Fruit fly (Drosophila melanogaster) whole organism, embryonic: Measurements from ENCODE around the gene hob.
A peak's percentile ranks its signal among the peaks of the same experiment; 100 is the strongest.

ENCODE experiments used
- Asciz ChIP-seq: fragments of 200-800 bp; sonication (Bioruptor generic); optimal IDR thresholded peaks from 2 replicates; lab custom pipeline; 2017; ENCODE audit warnings: missing biosample characterization, mild to moderate bottlenecking, missing genetic modification characterization, missing genetic modification reagents
- B-H2 ChIP-seq: fragments of 200-800 bp; sonication (Bioruptor generic); optimal IDR thresholded peaks from 2 replicates; lab custom pipeline; 2018; ENCODE audit warnings: missing biosample characterization, mild to moderate bottlenecking, missing genetic modification characterization
- BtbVII ChIP-seq: fragments of 200-800 bp; sonication (Bioruptor generic); optimal IDR thresholded peaks from 3 replicates; lab custom pipeline; 2017; ENCODE audit warnings: missing biosample characterization, mild to moderate bottlenecking, missing genetic modification characterization
- CG1024 ChIP-seq: fragments of 200-800 bp; sonication (Bioruptor generic); IDR thresholded peaks from 2 replicates; pipeline ENCODE4 v1.3.6; 2022; ENCODE audit warnings: missing biosample characterization, missing genetic modification characterization
- CG11247 ChIP-seq: fragments of 200-800 bp; sonication (Bioruptor generic); IDR thresholded peaks from 2 replicates; pipeline ENCODE4 v1.3.6; 2022; ENCODE audit warnings: missing biosample characterization, missing genetic modification characterization
- CG12236 ChIP-seq: fragments of 200-800 bp; sonication (Bioruptor generic); optimal IDR thresholded peaks from 2 replicates; lab custom pipeline; 2016; ENCODE audit warnings: missing biosample characterization, missing genetic modification characterization
- CG12391 ChIP-seq: fragments of 200-800 bp; sonication (Bioruptor generic); optimal IDR thresholded peaks from 3 replicates; lab custom pipeline; 2018; ENCODE audit warnings: missing biosample characterization, mild to moderate bottlenecking, missing genetic modification characterization, moderate library complexity
- CG17385 ChIP-seq: fragments of 200-800 bp; sonication (Bioruptor generic); optimal IDR thresholded peaks from 3 replicates; lab custom pipeline; 2018; ENCODE audit warnings: missing biosample characterization, mild to moderate bottlenecking, missing genetic modification characterization
- CG18599 ChIP-seq: fragments of 200-800 bp; sonication (Bioruptor generic); optimal IDR thresholded peaks from 3 replicates; lab custom pipeline; 2017; ENCODE audit warnings: missing biosample characterization, missing genetic modification characterization, mild to moderate bottlenecking, moderate library complexity, missing genetic modification reagents
- CG18619 ChIP-seq: fragments of 200-800 bp; sonication (Bioruptor generic); optimal IDR thresholded peaks from 3 replicates; lab custom pipeline; 2017; ENCODE audit warnings: missing biosample characterization, mild to moderate bottlenecking, missing genetic modification characterization
- CG30020 ChIP-seq: fragments of 200-800 bp; optimal IDR thresholded peaks from 2 replicates; lab custom pipeline; 2019; ENCODE audit warnings: missing biosample characterization, mild to moderate bottlenecking, missing genetic modification characterization, moderate library complexity
- CG3847 ChIP-seq: fragments of 200-800 bp; sonication (Bioruptor generic); IDR thresholded peaks from 2 replicates; pipeline ENCODE4 v1.3.6; 2022; ENCODE audit warnings: missing biosample characterization, missing genetic modification characterization
- CG5180 ChIP-seq: fragments of 200-800 bp; sonication (Bioruptor generic); optimal IDR thresholded peaks from 3 replicates; lab custom pipeline; 2017; ENCODE audit warnings: missing biosample characterization, missing genetic modification characterization, mild to moderate bottlenecking, moderate library complexity, missing genetic modification reagents
- CG6254 ChIP-seq: fragments of 200-800 bp; sonication (Bioruptor generic); optimal IDR thresholded peaks from 3 replicates; lab custom pipeline; 2017; ENCODE audit warnings: mild to moderate bottlenecking, missing biosample characterization, missing genetic modification reagents, missing genetic modification characterization
- CG6813 ChIP-seq: fragments of 200-800 bp; sonication (Bioruptor generic); optimal IDR thresholded peaks from 2 replicates; lab custom pipeline; 2017; ENCODE audit warnings: missing biosample characterization, missing genetic modification characterization, mild to moderate bottlenecking, moderate library complexity, missing genetic modification reagents
- CG8281 ChIP-seq: fragments of 200-800 bp; sonication (Bioruptor generic); optimal IDR thresholded peaks from 2 replicates; lab custom pipeline; 2018; ENCODE audit warnings: missing biosample characterization, mild to moderate bottlenecking, missing genetic modification characterization, moderate library complexity
- CG8290 ChIP-seq, 3 experiments: fragments of 200-800 bp; sonication (Bioruptor generic); optimal IDR thresholded peaks; 2 replicates each; lab custom pipeline; 2016 to 2019; ENCODE audit warnings: missing biosample characterization in 3 of 3, missing genetic modification characterization in 3 of 3, mild to moderate bottlenecking in 2 of 3, moderate library complexity in 1 of 3
- CG8924 ChIP-seq: fragments of 200-800 bp; optimal IDR thresholded peaks from 3 replicates; lab custom pipeline; 2019; ENCODE audit warnings: missing biosample characterization, mild to moderate bottlenecking, missing genetic modification characterization, moderate library complexity
- CG8944 ChIP-seq: fragments of 200-800 bp; sonication (Bioruptor generic); optimal IDR thresholded peaks from 3 replicates; lab custom pipeline; 2016; ENCODE audit warnings: missing biosample characterization, missing genetic modification characterization
- CG9817 ChIP-seq: fragments of 200-800 bp; sonication (Bioruptor generic); optimal IDR thresholded peaks from 2 replicates; lab custom pipeline; 2018; ENCODE audit warnings: missing biosample characterization, mild to moderate bottlenecking, missing genetic modification characterization, moderate library complexity
- Camta ChIP-seq: fragments of 200-800 bp; sonication (Bioruptor generic); optimal IDR thresholded peaks from 2 replicates; lab custom pipeline; 2016; ENCODE audit warnings: missing biosample characterization, missing genetic modification characterization
- Doc3 ChIP-seq: fragments of 200-800 bp; sonication (Bioruptor generic); IDR thresholded peaks from 3 replicates; pipeline ENCODE4 v1.3.6; 2022; ENCODE audit warnings: missing biosample characterization, missing genetic modification characterization; ENCODE audit not compliant: partially characterized antibody
- H15 ChIP-seq: fragments of 200-800 bp; sonication (Bioruptor generic); IDR thresholded peaks from 3 replicates; pipeline ENCODE4 v1.3.6; 2022; ENCODE audit warnings: missing biosample characterization, missing genetic modification characterization
- Hand ChIP-seq: fragments of 200-800 bp; sonication (Bioruptor generic); optimal IDR thresholded peaks from 2 replicates; lab custom pipeline; 2017; ENCODE audit warnings: mild to moderate bottlenecking, missing biosample characterization, missing genetic modification reagents, missing genetic modification characterization
- Hey ChIP-seq: fragments of 200-800 bp; sonication (Bioruptor generic); optimal IDR thresholded peaks from 3 replicates; lab custom pipeline; 2018; ENCODE audit warnings: missing biosample characterization, mild to moderate bottlenecking, missing genetic modification characterization
- Hmx ChIP-seq: fragments of 200-800 bp; sonication (Bioruptor generic); optimal IDR thresholded peaks from 2 replicates; lab custom pipeline; 2016; ENCODE audit warnings: missing biosample characterization, missing genetic modification characterization
- Lhr ChIP-seq: fragments of 200-800 bp; sonication (Bioruptor generic); optimal IDR thresholded peaks from 3 replicates; lab custom pipeline; 2017; ENCODE audit warnings: mild to moderate bottlenecking, missing biosample characterization, missing genetic modification reagents, missing genetic modification characterization
- Mes4 ChIP-seq: fragments of 200-800 bp; sonication (Bioruptor generic); optimal IDR thresholded peaks from 2 replicates; lab custom pipeline; 2016; ENCODE audit warnings: missing biosample characterization, missing genetic modification characterization
- Sin3A ChIP-seq: fragments of >200 bp; optimal IDR thresholded peaks from 2 replicates; lab custom pipeline; 2018
- Xbp1 ChIP-seq: fragments of 200-800 bp; sonication (Bioruptor generic); optimal IDR thresholded peaks from 3 replicates; lab custom pipeline; 2016; ENCODE audit warnings: missing biosample characterization, mild to moderate bottlenecking, missing genetic modification characterization
- ato ChIP-seq: fragments of 200-800 bp; sonication (Bioruptor generic); IDR thresholded peaks from 2 replicates; pipeline ENCODE4 v1.3.6; 2022; ENCODE audit warnings: missing biosample characterization, missing genetic modification characterization; ENCODE audit not compliant: partially characterized antibody
- bowl ChIP-seq: fragments of 200-800 bp; sonication (Bioruptor generic); IDR thresholded peaks from 2 replicates; pipeline ENCODE4 v1.3.6; 2022; ENCODE audit warnings: missing biosample characterization, missing genetic modification characterization
- bsh ChIP-seq, 2 experiments: fragments of 200-800 bp; sonication (Bioruptor generic); optimal IDR thresholded peaks; 2 replicates each; lab custom pipeline; 2017 to 2018; ENCODE audit warnings: mild to moderate bottlenecking in 2 of 2, missing biosample characterization in 2 of 2, missing genetic modification characterization in 2 of 2, moderate library complexity in 1 of 2
- chinmo ChIP-seq: fragments of 200-800 bp; sonication (Bioruptor generic); IDR thresholded peaks from 4 replicates; pipeline ENCODE4 v1.3.6; 2022; ENCODE audit warnings: missing biosample characterization, missing genetic modification characterization; ENCODE audit not compliant: partially characterized antibody
- dan ChIP-seq: fragments of 200-800 bp; sonication (Bioruptor generic); IDR thresholded peaks from 2 replicates; pipeline ENCODE4 v1.3.6; 2022; ENCODE audit warnings: missing biosample characterization, missing genetic modification characterization
- ems ChIP-seq: fragments of 200-800 bp; sonication (Bioruptor generic); optimal IDR thresholded peaks from 3 replicates; lab custom pipeline; 2016; ENCODE audit warnings: missing biosample characterization, missing genetic modification characterization
- esg ChIP-seq: fragments of 200-800 bp; sonication (Bioruptor generic); conservative IDR thresholded peaks from 2 replicates; pipeline ENCODE4 v1.3.6; 2022; ENCODE audit warnings: missing biosample characterization, missing genetic modification characterization
- exex ChIP-seq: fragments of 200-800 bp; sonication (Bioruptor generic); optimal IDR thresholded peaks from 4 replicates; lab custom pipeline; 2018; ENCODE audit warnings: missing biosample characterization, mild to moderate bottlenecking, missing genetic modification characterization, moderate library complexity
- fd3F ChIP-seq: fragments of 200-800 bp; sonication (Bioruptor generic); optimal IDR thresholded peaks from 2 replicates; lab custom pipeline; 2018; ENCODE audit warnings: missing biosample characterization, mild to moderate bottlenecking, missing genetic modification characterization, moderate library complexity
- fd64A ChIP-seq: fragments of 200-800 bp; sonication (Bioruptor generic); optimal IDR thresholded peaks from 3 replicates; lab custom pipeline; 2018; ENCODE audit warnings: missing biosample characterization, mild to moderate bottlenecking, missing genetic modification characterization
- gsb-n ChIP-seq: fragments of 200-800 bp; sonication (Bioruptor generic); optimal IDR thresholded peaks from 3 replicates; lab custom pipeline; 2018; ENCODE audit warnings: missing biosample characterization, mild to moderate bottlenecking, missing genetic modification characterization
- gt ChIP-seq: fragments of 200-800 bp; sonication (Bioruptor generic); IDR thresholded peaks from 2 replicates; pipeline ENCODE4 v1.3.6; 2022; ENCODE audit warnings: missing biosample characterization, missing genetic modification characterization
- mirr ChIP-seq: fragments of 200-800 bp; sonication (Bioruptor generic); optimal IDR thresholded peaks from 3 replicates; lab custom pipeline; 2018; ENCODE audit warnings: missing biosample characterization, mild to moderate bottlenecking, missing genetic modification characterization
- nmo ChIP-seq: fragments of 200-800 bp; sonication (Bioruptor generic); optimal IDR thresholded peaks from 2 replicates; lab custom pipeline; 2018; ENCODE audit warnings: missing biosample characterization, mild to moderate bottlenecking, missing genetic modification characterization, moderate library complexity
- pb ChIP-seq: fragments of 200-800 bp; sonication (Bioruptor generic); optimal IDR thresholded peaks from 3 replicates; lab custom pipeline; 2016; ENCODE audit warnings: missing biosample characterization, missing genetic modification characterization
- ranshi ChIP-seq: fragments of 200-800 bp; sonication (Bioruptor generic); IDR thresholded peaks from 2 replicates; pipeline ENCODE4 v1.3.6; 2022; ENCODE audit warnings: missing biosample characterization, missing genetic modification characterization
- row ChIP-seq: fragments of 200-800 bp; sonication (Bioruptor generic); IDR thresholded peaks from 3 replicates; pipeline ENCODE4 v1.3.6; 2022; ENCODE audit warnings: missing biosample characterization, missing genetic modification characterization
- sna ChIP-seq: fragments of 200-800 bp; sonication (Bioruptor generic); IDR thresholded peaks from 2 replicates; pipeline ENCODE4 v1.3.6; 2022; ENCODE audit warnings: missing biosample characterization, missing genetic modification characterization; ENCODE audit not compliant: partially characterized antibody
- tup ChIP-seq: fragments of 200-800 bp; sonication (Bioruptor generic); optimal IDR thresholded peaks from 2 replicates; lab custom pipeline; 2016; ENCODE audit warnings: missing biosample characterization, mild to moderate bottlenecking, missing genetic modification characterization, moderate library complexity
- wdn ChIP-seq: fragments of 200-800 bp; sonication (Bioruptor generic); IDR thresholded peaks from 2 replicates; pipeline ENCODE4 v1.3.6; 2022; ENCODE audit warnings: missing biosample characterization, missing genetic modification characterization
- zen2 ChIP-seq: fragments of 200-800 bp; sonication (Bioruptor generic); IDR thresholded peaks from 3 replicates; pipeline ENCODE4 v1.3.6; 2022; ENCODE audit warnings: missing biosample characterization, missing genetic modification characterization; ENCODE audit not compliant: partially characterized antibody

The hob gene

dm6 chr3L:3197464-3197863, 21.3 kb downstream of the hob start, which contains the start of gene CG14966 (continued):
- TF ChIP-seq chinmo (GFP tag; lab: Robert Waterston, UW): peak; percentile 53; the same call in 1 of the 4 replicates
- TF ChIP-seq gsb-n (tag; lab: Kevin White, UChicago): no peak
- TF ChIP-seq pb (GFP tag; lab: Kevin White, UChicago): no peak
- no peak for TF ChIP-seq BtbVII (GFP tag; lab: Kevin White, UChicago)
- TF ChIP-seq Sin3A (lab: Kevin White, UChicago): peak; percentile 24
- no peak for TF ChIP-seq CG8924
- no peak for TF ChIP-seq Mes4
- TF ChIP-seq fd64A (GFP tag; lab: Kevin White, UChicago): no peak
- TF ChIP-seq H15 (GFP tag; lab: Robert Waterston, UW): no peak
- TF ChIP-seq Hmx: peak; percentile 16
- TF ChIP-seq ems (GFP tag; lab: Kevin White, UChicago): no peak
- TF ChIP-seq CG8281 (tag; lab: Kevin White, UChicago): no peak
- TF ChIP-seq CG8290 (GFP tag; optimal IDR thresholded peaks at IDR 0.05; lab: Kevin White, UChicago): peak; percentile 5
- TF ChIP-seq CG8290 (tag; optimal IDR thresholded peaks at IDR 0.05; lab: Kevin White, UChicago): peak in 1 of 2 experiments; percentile 71
- peak; percentile 52 for TF ChIP-seq Xbp1 (GFP tag; lab: Kevin White, UChicago)
- peak; percentile 42 for TF ChIP-seq CG30020 (tag; lab: Kevin White, UChicago)
- peak; percentile 20 for TF ChIP-seq B-H2 (GFP tag; lab: Kevin White, UChicago)
- TF ChIP-seq Asciz: no peak
- TF ChIP-seq CG6254 (GFP tag; lab: Kevin White, UChicago): no peak
- TF ChIP-seq zen2 (GFP tag; lab: Robert Waterston, UW): peak; percentile 80
- TF ChIP-seq sna (GFP tag; lab: Robert Waterston, UW): peak; percentile 94
- peak; percentile 89 for TF ChIP-seq Doc3 (GFP tag; lab: Robert Waterston, UW)
- no peak for TF ChIP-seq CG17385
- TF ChIP-seq CG12391 (tag; lab: Kevin White, UChicago): peak; percentile 33
- TF ChIP-seq Lhr: no peak
- peak; percentile 6 for TF ChIP-seq CG9817 (tag; lab: Kevin White, UChicago)
- no peak for TF ChIP-seq CG1024 (GFP tag; lab: Robert Waterston, UW)
- no peak for TF ChIP-seq fd3F (GFP tag; lab: Kevin White, UChicago)
- TF ChIP-seq gt: no peak
- TF ChIP-seq bsh (GFP tag; optimal IDR thresholded peaks at IDR 0.05; lab: Kevin White, UChicago): no peak
- no peak for TF ChIP-seq CG11247 (GFP tag; lab: Robert Waterston, UW)
- TF ChIP-seq bowl: no peak
- no peak for TF ChIP-seq esg (GFP tag; lab: Robert Waterston, UW)
- no peak for TF ChIP-seq CG18619 (GFP tag; lab: Kevin White, UChicago)
- TF ChIP-seq exex (tag; lab: Kevin White, UChicago): peak; percentile 2
- TF ChIP-seq, all 482 proteins: peak for 176

- TF ChIP-seq CG12236 (GFP tag; lab: Kevin White, UChicago) (no peak), row (GFP tag; lab: Robert Waterston, UW) (peak; percentile 95), CG8944 (GFP tag; lab: Kevin White, UChicago) (peak; percentile 31), nmo (GFP tag; lab: Kevin White, UChicago) (peak; percentile 96), Camta (GFP tag; lab: Kevin White, UChicago) (peak; percentile 32), wdn (GFP tag; lab: Robert Waterston, UW) (peak; percentile 73), tup (GFP tag; lab: Kevin White, UChicago) (peak; percentile 77), mirr (GFP tag; lab: Kevin White, UChicago) (peak; percentile 45), CG3847 (GFP tag; lab: Robert Waterston, UW) (peak; percentile 88), ato (GFP tag; lab: Robert Waterston, UW) (no peak), dan (GFP tag; lab: Robert Waterston, UW) (peak; percentile 75), CG6813 (GFP tag; lab: Kevin White, UChicago) (peak; percentile 94), Hand (GFP tag; lab: Kevin White, UChicago) (peak; percentile 90), CG5180 (GFP tag; lab: Kevin White, UChicago) (peak; percentile 80), Hey (tag; lab: Kevin White, UChicago) (no peak), CG18599 (peak; percentile 96), ranshi (GFP tag; lab: Robert Waterston, UW) (peak; percentile 95)
Observed at dm6 chr3L:3194059-3194458, 24.7 kb downstream of the hob start.
